Fruit fly (Drosophila melanogaster) whole organism, pupa: ENCODE measurements around the gene Sxl.

Source experiments
- CG10348 ChIP-seq: fragments of 200-800 bp; sonication (Bioruptor generic); IDR thresholded peaks from 2 replicates; pipeline ENCODE4 v1.3.6; 2022; ENCODE audit warnings: missing biosample characterization, missing genetic modification characterization
- CG12605 ChIP-seq: fragments of 200-800 bp; sonication (Bioruptor generic); IDR thresholded peaks from 2 replicates; pipeline ENCODE4 v1.3.6; 2022; ENCODE audit warnings: missing biosample characterization, missing genetic modification characterization
- CG13204 ChIP-seq: fragments of 200-800 bp; sonication (Bioruptor generic); optimal IDR thresholded peaks from 2 replicates; lab custom pipeline; 2018; ENCODE audit warnings: missing biosample characterization, mild to moderate bottlenecking, missing genetic modification characterization, moderate library complexity
- CG14655 ChIP-seq: fragments of 200-800 bp; sonication (Bioruptor generic); optimal IDR thresholded peaks from 3 replicates; lab custom pipeline; 2017; ENCODE audit warnings: mild to moderate bottlenecking, missing biosample characterization, missing genetic modification reagents, missing genetic modification characterization
- CG15710 ChIP-seq: fragments of 200-800 bp; sonication (Bioruptor generic); optimal IDR thresholded peaks from 2 replicates; lab custom pipeline; 2018; ENCODE audit warnings: missing biosample characterization, mild to moderate bottlenecking, missing genetic modification characterization, moderate library complexity
- CG17806 ChIP-seq: fragments of 200-800 bp; sonication (Bioruptor generic); optimal IDR thresholded peaks from 2 replicates; lab custom pipeline; 2018; ENCODE audit warnings: missing biosample characterization, mild to moderate bottlenecking, missing genetic modification characterization, moderate library complexity
- CG32121 ChIP-seq: fragments of 200-800 bp; sonication (Bioruptor generic); IDR thresholded peaks from 2 replicates; pipeline ENCODE4 v1.3.6; 2022; ENCODE audit warnings: missing biosample characterization, missing genetic modification characterization
- CG34367 ChIP-seq: fragments of 200-800 bp; sonication (Bioruptor generic); optimal IDR thresholded peaks from 2 replicates; lab custom pipeline; 2018; ENCODE audit warnings: missing biosample characterization, mild to moderate bottlenecking, missing genetic modification characterization
- CG4496 ChIP-seq: fragments of 200-800 bp; sonication (Bioruptor generic); IDR thresholded peaks from 3 replicates; pipeline ENCODE4 v1.3.6; 2022; ENCODE audit warnings: missing biosample characterization, missing genetic modification characterization
- CG8159 ChIP-seq: fragments of 200-800 bp; sonication (Bioruptor generic); optimal IDR thresholded peaks from 3 replicates; lab custom pipeline; 2018; ENCODE audit warnings: missing biosample characterization, mild to moderate bottlenecking, missing genetic modification characterization, moderate library complexity
- CG8301 ChIP-seq: fragments of 200-800 bp; sonication (Bioruptor generic); optimal IDR thresholded peaks from 2 replicates; lab custom pipeline; 2018; ENCODE audit warnings: missing biosample characterization, mild to moderate bottlenecking, missing genetic modification characterization
- CG9948 ChIP-seq: fragments of 200-800 bp; sonication (Bioruptor generic); optimal IDR thresholded peaks from 2 replicates; lab custom pipeline; 2018; ENCODE audit warnings: missing biosample characterization, mild to moderate bottlenecking, missing genetic modification characterization, moderate library complexity
- D1 ChIP-seq: fragments of 200-800 bp; sonication (Bioruptor generic); optimal IDR thresholded peaks from 2 replicates; lab custom pipeline; 2018; ENCODE audit warnings: missing biosample characterization, mild to moderate bottlenecking, missing genetic modification characterization, moderate library complexity
- EcR ChIP-seq: fragments of 200-800 bp; sonication (Bioruptor generic); optimal IDR thresholded peaks from 3 replicates; lab custom pipeline; 2019; ENCODE audit warnings: missing biosample characterization, missing genetic modification characterization, mild to moderate bottlenecking, moderate library complexity, missing genetic modification reagents
- Ets98B ChIP-seq: fragments of 200-800 bp; sonication (Bioruptor generic); IDR thresholded peaks from 2 replicates; pipeline ENCODE4 v1.3.6; 2022; ENCODE audit warnings: missing biosample characterization, missing genetic modification characterization
- Pif1A ChIP-seq: fragments of 200-800 bp; sonication (Bioruptor generic); optimal IDR thresholded peaks from 3 replicates; lab custom pipeline; 2016; ENCODE audit warnings: missing biosample characterization, missing genetic modification characterization
- Pif1B ChIP-seq: fragments of 200-800 bp; sonication (Bioruptor generic); optimal IDR thresholded peaks from 3 replicates; lab custom pipeline; 2016; ENCODE audit warnings: missing biosample characterization, missing genetic modification characterization
- Snoo ChIP-seq: fragments of 200-800 bp; sonication (Bioruptor generic); optimal IDR thresholded peaks from 3 replicates; lab custom pipeline; 2017; ENCODE audit warnings: missing biosample characterization, mild to moderate bottlenecking, missing genetic modification characterization, inconsistent platforms
- fd96Ca ChIP-seq: fragments of 200-800 bp; sonication (Bioruptor generic); IDR thresholded peaks from 3 replicates; pipeline ENCODE4 v1.3.6; 2022; ENCODE audit warnings: missing biosample characterization, missing genetic modification characterization
- gl ChIP-seq: fragments of 200-800 bp; sonication (Bioruptor generic); optimal IDR thresholded peaks from 2 replicates; lab custom pipeline; 2018; ENCODE audit warnings: missing biosample characterization, mild to moderate bottlenecking, missing genetic modification characterization
- rn ChIP-seq: fragments of 200-800 bp; sonication (Bioruptor generic); IDR thresholded peaks from 2 replicates; pipeline ENCODE4 v1.3.6; 2022; ENCODE audit warnings: missing biosample characterization, missing genetic modification characterization

Sxl gene

dm6 chrX:7095912-7096494 is 1.9 kb downstream of the Sxl start:
- no peak for TF ChIP-seq CG15710
- TF ChIP-seq CG12605 (GFP tag; lab: Robert Waterston, UW) = 0 out of 2 replicates have a peak, but pooled peaks have one; percentile 4
- peak; percentile 96 for TF ChIP-seq EcR (GFP tag; lab: Kevin White, UChicago)
- TF ChIP-seq CG8159 = no peak
- TF ChIP-seq CG17806 = no peak

dm6 chrX:7095292-7095911 is 2.5 kb downstream of the Sxl start:
- no peak for TF ChIP-seq EcR (GFP tag; lab: Kevin White, UChicago)
- peak; percentile 90 for TF ChIP-seq CG4496
- peak; percentile 84 for TF ChIP-seq Snoo
- TF ChIP-seq CG14655 (GFP tag; lab: Kevin White, UChicago) = peak; percentile 71
- peak; percentile 68 for TF ChIP-seq Pif1B (GFP tag; lab: Kevin White, UChicago)
- TF ChIP-seq CG8301 = peak; percentile 69
- 0 out of 2 replicates have a peak, but pooled peaks have one; percentile 31 for TF ChIP-seq CG10348 (GFP tag; lab: Robert Waterston, UW)
- peak; percentile 67 for TF ChIP-seq CG9948 (tag; lab: Kevin White, UChicago)
- TF ChIP-seq CG15710 = peak; percentile 78
- TF ChIP-seq rn (GFP tag; lab: Robert Waterston, UW) = 0 out of 2 replicates have a peak, but pooled peaks have one; percentile 31
- peak; percentile 19 for TF ChIP-seq CG13204 (GFP tag; lab: Kevin White, UChicago)
- peak; percentile 84 for TF ChIP-seq fd96Ca (GFP tag; lab: Robert Waterston, UW)
- peak; percentile 77 for TF ChIP-seq CG17806
- TF ChIP-seq CG8159 = peak; percentile 77
- TF ChIP-seq Pif1A (GFP tag; lab: Kevin White, UChicago) = peak; percentile 77
- peak; percentile 58 for TF ChIP-seq CG34367 (tag; lab: Kevin White, UChicago)
- peak; percentile 70 for TF ChIP-seq CG12605 (GFP tag; lab: Robert Waterston, UW)
- TF ChIP-seq Ets98B = peak; percentile 87
- TF ChIP-seq CG32121 (GFP tag; lab: Robert Waterston, UW) = peak; percentile 83; the same call in 1 of the 2 replicates
- TF ChIP-seq D1 (tag; lab: Kevin White, UChicago) = no peak
- TF ChIP-seq gl (tag; lab: Kevin White, UChicago) = peak; percentile 19

dm6 chrX:7094861-7095260 is 3.0 kb downstream of the Sxl start:
- TF ChIP-seq CG13204 (GFP tag; lab: Kevin White, UChicago) = no peak
- no peak for TF ChIP-seq Pif1B (GFP tag; lab: Kevin White, UChicago)
- no peak for TF ChIP-seq CG12605 (GFP tag; lab: Robert Waterston, UW)
- no peak for TF ChIP-seq fd96Ca (GFP tag; lab: Robert Waterston, UW)
- no peak for TF ChIP-seq CG10348 (GFP tag; lab: Robert Waterston, UW)
- TF ChIP-seq CG14655 (GFP tag; lab: Kevin White, UChicago) = no peak
- TF ChIP-seq CG9948 (tag; lab: Kevin White, UChicago) = no peak
- TF ChIP-seq gl (tag; lab: Kevin White, UChicago) = no peak
- no peak for TF ChIP-seq CG34367 (tag; lab: Kevin White, UChicago)
- TF ChIP-seq, all 21 proteins: peak for 0

DNA sequence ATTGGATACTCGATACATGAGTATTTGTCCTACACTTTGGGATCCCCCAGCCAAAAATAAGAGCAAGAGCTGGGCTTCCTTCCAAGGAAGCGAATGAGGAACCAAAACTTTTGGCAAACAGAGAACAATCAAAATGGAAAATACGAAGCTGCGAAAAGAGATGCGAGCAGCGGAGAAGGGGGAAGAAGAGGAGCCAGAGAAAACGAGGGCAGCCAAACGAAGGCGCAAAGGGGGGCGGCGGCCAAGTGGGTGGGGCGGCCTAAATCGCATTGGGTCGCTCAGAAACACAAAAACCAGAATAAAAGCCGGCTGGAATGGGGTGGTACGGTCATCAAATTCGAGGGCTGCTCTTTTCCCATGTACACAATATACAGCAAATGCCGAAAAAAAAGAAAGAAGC is 3.7 kb downstream of the Sxl start:
- no peak for TF ChIP-seq fd96Ca (GFP tag; lab: Robert Waterston, UW)
- TF ChIP-seq Snoo = no peak
- TF ChIP-seq gl (tag; lab: Kevin White, UChicago) = no peak
- TF ChIP-seq CG14655 (GFP tag; lab: Kevin White, UChicago) = no peak
- TF ChIP-seq CG8159 = no peak
- TF ChIP-seq CG32121 (GFP tag; lab: Robert Waterston, UW) = no peak
- no peak for TF ChIP-seq CG9948 (tag; lab: Kevin White, UChicago)
- no peak for TF ChIP-seq Pif1A (GFP tag; lab: Kevin White, UChicago)
- no peak for TF ChIP-seq EcR (GFP tag; lab: Kevin White, UChicago)
- no peak for TF ChIP-seq CG10348 (GFP tag; lab: Robert Waterston, UW)
- TF ChIP-seq CG13204 (GFP tag; lab: Kevin White, UChicago) = no peak
- no peak for TF ChIP-seq Pif1B (GFP tag; lab: Kevin White, UChicago)
- TF ChIP-seq CG4496 = no peak
- no peak for TF ChIP-seq CG17806
- TF ChIP-seq CG34367 (tag; lab: Kevin White, UChicago) = no peak
- TF ChIP-seq, all 21 proteins: peak for 0

dm6 chrX:7091909-7092308 is 5.9 kb downstream of the Sxl start:
- no peak for TF ChIP-seq CG10348 (GFP tag; lab: Robert Waterston, UW)
- no peak for TF ChIP-seq Snoo
- no peak for TF ChIP-seq CG12605 (GFP tag; lab: Robert Waterston, UW)
- TF ChIP-seq, all 21 proteins: peak for 0

- no peak for TF ChIP-seq Pif1B (GFP tag; lab: Kevin White, UChicago)
- TF ChIP-seq fd96Ca (GFP tag; lab: Robert Waterston, UW) = no peak
- TF ChIP-seq EcR (GFP tag; lab: Kevin White, UChicago) = no peak
- TF ChIP-seq Snoo = no peak
- TF ChIP-seq CG17806 = peak; percentile 39
- TF ChIP-seq rn (GFP tag; lab: Robert Waterston, UW) = no peak
- peak; percentile 4 for TF ChIP-seq CG8301
- no peak for TF ChIP-seq CG14655 (GFP tag; lab: Kevin White, UChicago)
- no peak for TF ChIP-seq CG12605 (GFP tag; lab: Robert Waterston, UW)
- TF ChIP-seq Pif1A (GFP tag; lab: Kevin White, UChicago) = peak; percentile 48
- no peak for TF ChIP-seq gl (tag; lab: Kevin White, UChicago)
- no peak for TF ChIP-seq CG4496
- TF ChIP-seq CG32121 (GFP tag; lab: Robert Waterston, UW) = peak; percentile 50; the same call in 1 of the 2 replicates
Measured at dm6 chrX:7086539-7086938, 11.3 kb downstream of the Sxl start.
